Fruit fly (Drosophila melanogaster): ENCODE measurements around the gene CG7329.

dm6 chr2L:10608662-10609262 is 29.5 kb downstream of the CG7329 start:
- TF ChIP-seq CG7045 (GFP tag; optimal IDR thresholded peaks at IDR 0.05) (no peak), Clk (GFP tag; optimal IDR thresholded peaks at IDR 0.05) (no peak), CG11617 (GFP tag; optimal IDR thresholded peaks at IDR 0.05) (no peak), CG1620 (GFP tag; optimal IDR thresholded peaks at IDR 0.05) (no peak)

Measured in whole organism, adult.